Fruit fly (Drosophila melanogaster): ENCODE measurements around the gene CG9853.

Gene CG9853

DNA sequence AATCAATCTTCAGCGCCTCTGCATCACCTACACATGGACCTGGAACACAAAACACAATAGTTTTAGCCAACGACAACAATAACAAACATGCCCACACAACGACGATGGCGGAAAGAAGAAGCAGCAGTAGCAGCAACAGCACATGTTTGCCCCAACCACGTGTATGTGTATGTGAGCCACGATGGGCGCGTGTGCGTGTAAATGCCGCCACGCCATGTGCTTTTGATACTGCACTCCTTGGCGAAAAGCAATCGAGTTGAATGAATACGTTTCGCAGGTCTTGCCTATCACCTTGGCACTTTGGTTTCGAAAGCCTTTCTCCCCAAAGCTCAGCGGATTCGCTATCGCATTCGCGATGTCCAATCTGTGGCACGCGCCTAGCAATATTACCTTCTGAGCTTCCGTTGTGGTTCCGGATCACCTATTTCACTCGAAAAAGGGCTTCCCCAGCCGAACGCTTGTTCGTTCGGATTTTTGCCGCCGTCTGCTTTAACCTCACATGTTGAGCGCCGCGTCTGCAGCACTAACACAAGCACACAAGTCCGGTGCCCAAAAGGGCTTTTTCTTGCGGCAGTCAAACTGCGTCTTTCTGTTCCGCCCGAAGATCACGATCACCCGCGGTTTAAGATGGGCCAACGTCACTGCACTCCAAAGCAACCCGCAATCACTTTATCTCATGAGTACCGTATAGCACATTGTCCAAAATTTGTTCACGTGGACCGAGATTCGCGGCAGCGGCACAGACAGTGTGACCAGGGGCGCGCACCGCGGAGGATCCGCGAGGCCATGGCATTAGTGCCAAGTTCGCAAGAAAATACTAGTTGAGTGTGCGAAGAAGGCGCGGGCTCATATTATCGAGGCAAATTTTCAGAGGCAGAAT lies 27.0 kb upstream of the CG9853 start, which contains the start of gene srl (continued):
- TF ChIP-seq H2.0 (GFP tag; IDR thresholded peaks at IDR 0.05) (no peak), ranshi (GFP tag; IDR thresholded peaks at IDR 0.05) (no peak), CG12155 (GFP tag; optimal IDR thresholded peaks at IDR 0.05) (no peak), en (GFP tag; optimal IDR thresholded peaks at IDR 0.05) (no peak), Usf (GFP tag; optimal IDR thresholded peaks at IDR 0.05) (no peak), B-H1 (GFP tag; IDR thresholded peaks at IDR 0.05) (no peak), Oli (tag; optimal IDR thresholded peaks at IDR 0.05) (no peak), hkb (optimal IDR thresholded peaks at IDR 0.05) (no peak), hkb (GFP tag; IDR thresholded peaks at IDR 0.05) (no peak), CG8281 (tag; optimal IDR thresholded peaks at IDR 0.05) (no peak), BtbVII (GFP tag; optimal IDR thresholded peaks at IDR 0.05) (no peak), CG7745 (tag; optimal IDR thresholded peaks at IDR 0.05) (no peak), CG6854 (GFP tag; optimal IDR thresholded peaks at IDR 0.05) (no peak), zen (tag; optimal IDR thresholded peaks at IDR 0.05) (no peak), sqz (GFP tag; optimal IDR thresholded peaks at IDR 0.05) (no peak), peb (GFP tag; IDR thresholded peaks at IDR 0.05) (no peak), HmgD (GFP tag; optimal IDR thresholded peaks at IDR 0.05) (peak; percentile 52), E2f1 (GFP tag; IDR thresholded peaks at IDR 0.05) (peak; percentile 32; the same call in 1 of the 2 replicates), CG1233 (GFP tag; optimal IDR thresholded peaks at IDR 0.05) (no peak), Hsf (GFP tag; optimal IDR thresholded peaks at IDR 0.05) (no peak), CG9876 (GFP tag; optimal IDR thresholded peaks at IDR 0.05) (no peak), nom (GFP tag; optimal IDR thresholded peaks at IDR 0.05) (no peak), gce (GFP tag; IDR thresholded peaks at IDR 0.05) (no peak), CG11456 (GFP tag; IDR thresholded peaks at IDR 0.05) (no peak), chinmo (GFP tag; IDR thresholded peaks at IDR 0.05; ENCODE audit: partially characterized antibody) (0 out of 4 replicates have a peak, but pooled peaks have one; percentile 61), CTCF (GFP tag; optimal IDR thresholded peaks at IDR 0.05) (peak; percentile 4), trh (GFP tag; optimal IDR thresholded peaks at IDR 0.05) (no peak), CG12071 (GFP tag; optimal IDR thresholded peaks at IDR 0.05) (no peak), CG2889 (GFP tag; IDR thresholded peaks at IDR 0.05) (no peak), ase (GFP tag; IDR thresholded peaks at IDR 0.05) (no peak), Hmr (GFP tag; optimal IDR thresholded peaks at IDR 0.05) (no peak), fd64A (GFP tag; optimal IDR thresholded peaks at IDR 0.05) (no peak), bab2 (GFP tag; optimal IDR thresholded peaks at IDR 0.05) (no peak), tna (GFP tag; IDR thresholded peaks at IDR 0.05; ENCODE audit: partially characterized antibody) (peak; percentile 21; the same call in 1 of the 2 replicates), yki (optimal IDR thresholded peaks at IDR 0.05) (no peak), CG7839 (tag; optimal IDR thresholded peaks at IDR 0.05) (no peak), CG15514 (GFP tag; optimal IDR thresholded peaks at IDR 0.05) (peak; percentile 69), Tbp (GFP tag; optimal IDR thresholded peaks at IDR 0.05) (peak; percentile 87), tap (tag; optimal IDR thresholded peaks at IDR 0.05) (no peak), odd (GFP tag; optimal IDR thresholded peaks at IDR 0.05) (no peak), B-H2 (GFP tag; optimal IDR thresholded peaks at IDR 0.05) (no peak), aop (GFP tag; IDR thresholded peaks at IDR 0.05) (no peak), Dfd (GFP tag; optimal IDR thresholded peaks at IDR 0.05) (no peak), CG17612 (GFP tag; IDR thresholded peaks at IDR 0.05) (no peak), nerfin-2 (GFP tag; IDR thresholded peaks at IDR 0.05; ENCODE audit: partially characterized antibody) (no peak; the same call in 1 of the 2 replicates), ham (GFP tag; IDR thresholded peaks at IDR 0.05) (no peak), Hmx (GFP tag; optimal IDR thresholded peaks at IDR 0.05) (no peak), sna (GFP tag; IDR thresholded peaks at IDR 0.05; ENCODE audit: partially characterized antibody) (no peak), CG18476 (GFP tag; optimal IDR thresholded peaks at IDR 0.05) (no peak), dysf (GFP tag; IDR thresholded peaks at IDR 0.05) (no peak), h (optimal IDR thresholded peaks at IDR 0.05) (no peak), Chrac-16 (GFP tag; optimal IDR thresholded peaks at IDR 0.05) (no peak)

All from whole organism, embryonic.